Worm (Caenorhabditis elegans): Measurements from ENCODE around the gene Y45F3A.9.

ce11 chrIII:10592729-10593128, 2.2 kb downstream of the Y45F3A.9 start, which contains the start of gene Y45F3A.8:
- TF ChIP-seq ama-1 (optimal IDR thresholded peaks at IDR 0.05) (no peak), hmg-4 (GFP tag; optimal IDR thresholded peaks at IDR 0.05) (no peak), ets-7 (tag; optimal IDR thresholded peaks at IDR 0.05) (no peak), flt-1 (GFP tag; IDR thresholded peaks at IDR 0.05) (no peak), aly-1 (tag; optimal IDR thresholded peaks at IDR 0.05) (no peak)

Measured in whole organism, early embryonic.